Fruit fly (Drosophila melanogaster) whole organism, embryonic: ENCODE measurements around the gene CG4820.

ENCODE experiments used
- CG11560 ChIP-seq: fragments of 200-800 bp; sonication (Bioruptor generic); IDR thresholded peaks from 3 replicates; pipeline ENCODE4 v1.3.6; 2022; ENCODE audit warnings: missing biosample characterization, missing genetic modification characterization
- CG12659 ChIP-seq: fragments of 200-800 bp; sonication (Bioruptor generic); optimal IDR thresholded peaks from 3 replicates; lab custom pipeline; 2017; ENCODE audit warnings: mild to moderate bottlenecking, missing biosample characterization, missing genetic modification reagents, missing genetic modification characterization
- CG14441 ChIP-seq: fragments of 200-800 bp; sonication (Bioruptor generic); IDR thresholded peaks from 2 replicates; pipeline ENCODE4 v1.3.6; 2022; ENCODE audit warnings: missing biosample characterization, missing genetic modification characterization
- CG16863 ChIP-seq: fragments of 200-800 bp; sonication (Bioruptor generic); optimal IDR thresholded peaks from 3 replicates; lab custom pipeline; 2016; ENCODE audit warnings: missing biosample characterization, missing genetic modification characterization
- CG17359 ChIP-seq: fragments of 200-800 bp; sonication (Bioruptor generic); optimal IDR thresholded peaks from 3 replicates; lab custom pipeline; 2018; ENCODE audit warnings: missing biosample characterization, mild to moderate bottlenecking, missing genetic modification characterization, moderate library complexity
- CG2120 ChIP-seq: fragments of 200-800 bp; sonication (Bioruptor generic); optimal IDR thresholded peaks from 3 replicates; lab custom pipeline; 2016; ENCODE audit warnings: missing biosample characterization, missing genetic modification characterization
- CG2202 ChIP-seq: fragments of 200-800 bp; sonication (Bioruptor generic); optimal IDR thresholded peaks from 2 replicates; lab custom pipeline; 2018; ENCODE audit warnings: missing biosample characterization, mild to moderate bottlenecking, missing genetic modification characterization
- CG34422 ChIP-seq: fragments of 200-800 bp; sonication (Bioruptor generic); IDR thresholded peaks from 3 replicates; pipeline ENCODE4 v1.3.6; 2022; ENCODE audit warnings: missing biosample characterization, missing genetic modification characterization
- CG4360 ChIP-seq: fragments of 200-800 bp; sonication (Bioruptor generic); IDR thresholded peaks from 2 replicates; pipeline ENCODE4 v1.3.6; 2022; ENCODE audit warnings: missing biosample characterization, missing genetic modification characterization
- CG4617 ChIP-seq: fragments of 200-800 bp; sonication (Bioruptor generic); optimal IDR thresholded peaks from 3 replicates; lab custom pipeline; 2016; ENCODE audit warnings: missing biosample characterization, missing genetic modification characterization, borderline replicate concordance
- CG6765 ChIP-seq: fragments of 200-800 bp; sonication (Bioruptor generic); optimal IDR thresholded peaks from 3 replicates; lab custom pipeline; 2017; ENCODE audit warnings: missing biosample characterization, mild to moderate bottlenecking, missing genetic modification characterization
- CG8478 ChIP-seq: fragments of >200 bp; optimal IDR thresholded peaks from 2 replicates; lab custom pipeline; 2018
- Dek ChIP-seq: fragments of 200-800 bp; sonication (Bioruptor generic); optimal IDR thresholded peaks from 3 replicates; lab custom pipeline; 2019; ENCODE audit warnings: missing biosample characterization, mild to moderate bottlenecking, missing genetic modification characterization, moderate library complexity
- Dip3 ChIP-seq: fragments of 200-800 bp; sonication (Bioruptor generic); optimal IDR thresholded peaks from 3 replicates; lab custom pipeline; 2016; ENCODE audit warnings: missing biosample characterization, missing genetic modification characterization
- Dp ChIP-seq: fragments of 200-800 bp; sonication (Bioruptor generic); optimal IDR thresholded peaks from 2 replicates; lab custom pipeline; 2018; ENCODE audit warnings: missing biosample characterization, mild to moderate bottlenecking, missing genetic modification characterization, moderate library complexity
- E2f2 ChIP-seq: fragments of 200-800 bp; sonication (Bioruptor generic); IDR thresholded peaks from 2 replicates; pipeline ENCODE4 v1.3.6; 2022; ENCODE audit warnings: missing biosample characterization, missing genetic modification characterization
- Hr51 ChIP-seq, 2 experiments: fragments of 200-800 bp; sonication (Bioruptor generic); optimal IDR thresholded peaks; 2 replicates in 1 of 2; 3 replicates in 1 of 2; lab custom pipeline; 2016 to 2018; ENCODE audit warnings: missing biosample characterization in 2 of 2, missing genetic modification characterization in 2 of 2, mild to moderate bottlenecking in 1 of 2, moderate library complexity in 1 of 2
- MBD-R2 ChIP-seq: fragments of 200-800 bp; sonication (Bioruptor generic); IDR thresholded peaks from 2 replicates; pipeline ENCODE4 v1.3.6; 2022; ENCODE audit warnings: missing biosample characterization, missing genetic modification characterization
- MESR4 ChIP-seq: fragments of 200-800 bp; sonication (Bioruptor generic); optimal IDR thresholded peaks from 2 replicates; lab custom pipeline; 2018; ENCODE audit warnings: missing biosample characterization, mild to moderate bottlenecking, missing genetic modification characterization, moderate library complexity
- Mes4 ChIP-seq: fragments of 200-800 bp; sonication (Bioruptor generic); optimal IDR thresholded peaks from 2 replicates; lab custom pipeline; 2016; ENCODE audit warnings: missing biosample characterization, missing genetic modification characterization
- Opbp ChIP-seq: fragments of 200-800 bp; sonication (Bioruptor generic); IDR thresholded peaks from 3 replicates; pipeline ENCODE4 v1.3.6; 2022; ENCODE audit warnings: missing biosample characterization, missing genetic modification characterization; ENCODE audit not compliant: partially characterized antibody
- PHDP ChIP-seq: fragments of 200-800 bp; sonication (Bioruptor generic); optimal IDR thresholded peaks from 3 replicates; lab custom pipeline; 2018; ENCODE audit warnings: missing biosample characterization, mild to moderate bottlenecking, missing genetic modification characterization, moderate library complexity
- TFAM ChIP-seq: fragments of 200-800 bp; sonication (Bioruptor generic); optimal IDR thresholded peaks from 2 replicates; lab custom pipeline; 2017; ENCODE audit warnings: missing biosample characterization, missing genetic modification characterization, inconsistent platforms
- chn ChIP-seq: fragments of 200-800 bp; sonication (Bioruptor generic); optimal IDR thresholded peaks from 2 replicates; lab custom pipeline; 2016; ENCODE audit warnings: missing biosample characterization, missing genetic modification characterization
- crp ChIP-seq, 2 experiments: fragments of 200-800 bp; sonication (Bioruptor generic); optimal IDR thresholded peaks; 2 replicates in 1 of 2; 3 replicates in 1 of 2; lab custom pipeline; 2017; ENCODE audit warnings: missing biosample characterization in 2 of 2, missing genetic modification characterization in 2 of 2, mild to moderate bottlenecking in 1 of 2, moderate library complexity in 1 of 2
- gfzf ChIP-seq: fragments of 200-800 bp; sonication (Bioruptor generic); optimal IDR thresholded peaks from 2 replicates; lab custom pipeline; 2016; ENCODE audit warnings: missing biosample characterization, mild to moderate bottlenecking, missing genetic modification characterization, moderate library complexity
- gsb ChIP-seq: fragments of 200-800 bp; sonication (Bioruptor generic); IDR thresholded peaks from 2 replicates; pipeline ENCODE4 v1.3.6; 2022; ENCODE audit warnings: missing biosample characterization, missing genetic modification characterization
- h ChIP-seq: fragments of >200 bp; optimal IDR thresholded peaks from 2 replicates; lab custom pipeline; 2017
- mld ChIP-seq: fragments of 200-800 bp; sonication (Bioruptor generic); IDR thresholded peaks from 3 replicates; pipeline ENCODE4 v1.3.6; 2022; ENCODE audit warnings: missing biosample characterization, missing genetic modification characterization; ENCODE audit not compliant: partially characterized antibody
- nmo ChIP-seq: fragments of 200-800 bp; sonication (Bioruptor generic); optimal IDR thresholded peaks from 2 replicates; lab custom pipeline; 2018; ENCODE audit warnings: missing biosample characterization, mild to moderate bottlenecking, missing genetic modification characterization, moderate library complexity
- prd ChIP-seq, 3 experiments: fragments of >200 bp in 2 of 3; fragments of 200-800 bp in 1 of 3; sonication (Bioruptor generic) in 1 of 3; optimal IDR thresholded peaks in 2 of 3; IDR thresholded peaks in 1 of 3; 2 replicates in 2 of 3; 3 replicates in 1 of 3; pipeline versions ENCODE4 v1.3.6 to Lab custom; 2017 to 2022; ENCODE audit warnings: missing biosample characterization in 1 of 3, missing genetic modification characterization in 1 of 3
- pzg ChIP-seq: fragments of 200-800 bp; sonication (Bioruptor generic); optimal IDR thresholded peaks from 3 replicates; lab custom pipeline; 2018; ENCODE audit warnings: missing biosample characterization, mild to moderate bottlenecking, missing genetic modification characterization, moderate library complexity
- toy ChIP-seq: fragments of 200-800 bp; sonication (Bioruptor generic); IDR thresholded peaks from 2 replicates; pipeline ENCODE4 v1.3.6; 2022; ENCODE audit warnings: missing biosample characterization, missing genetic modification characterization
- trem ChIP-seq: fragments of 200-800 bp; optimal IDR thresholded peaks from 3 replicates; lab custom pipeline; 2019; ENCODE audit warnings: missing biosample characterization, mild to moderate bottlenecking, missing genetic modification characterization, moderate library complexity
- wor ChIP-seq: fragments of 200-800 bp; sonication (Bioruptor generic); IDR thresholded peaks from 2 replicates; pipeline ENCODE4 v1.3.6; 2022; ENCODE audit warnings: missing biosample characterization, missing genetic modification characterization

Gene CG4820

dm6 chr3R:11226496-11226895 is 10.2 kb downstream of the CG4820 start, which contains the start of gene CG17726 (continued):
- TF ChIP-seq Dek (tag; lab: Kevin White, UChicago) (peak; percentile 97), CG4360 (peak; percentile 82), CG12659 (GFP tag; lab: Kevin White, UChicago) (peak; percentile 98), Hr51 (GFP tag; optimal IDR thresholded peaks at IDR 0.05; lab: Kevin White, UChicago) (peak; percentile 91 to 98)

dm6 chr3R:11230392-11230791 is 14.1 kb downstream of the CG4820 start, which contains the start of gene GCC88:
Gene GCC88, minus strand, starts transcription at chr3R:11230600.
- TF ChIP-seq MBD-R2 (GFP tag; lab: Robert Waterston, UW): peak; percentile 78
- peak; percentile 63 for TF ChIP-seq gfzf (GFP tag; lab: Kevin White, UChicago)
- TF ChIP-seq chn (GFP tag; lab: Kevin White, UChicago): no peak
- peak; percentile 45 for TF ChIP-seq MESR4 (GFP tag; lab: Kevin White, UChicago)
- peak; percentile 91 for TF ChIP-seq CG17359
- peak; percentile 98 for TF ChIP-seq trem (tag; lab: Kevin White, UChicago)
- peak; percentile 23 to 84 for TF ChIP-seq crp (GFP tag; optimal IDR thresholded peaks at IDR 0.05; lab: Kevin White, UChicago)
- peak; percentile 27 for TF ChIP-seq pzg (GFP tag; lab: Kevin White, UChicago)
- TF ChIP-seq mld (GFP tag; lab: Robert Waterston, UW): no peak
- no peak for TF ChIP-seq nmo
- peak; percentile 46 for TF ChIP-seq CG4617
- 0 out of 3 replicates have a peak, but pooled peaks have one; percentile 1 for TF ChIP-seq CG34422 (GFP tag; lab: Robert Waterston, UW)
- TF ChIP-seq E2f2 (GFP tag; lab: Robert Waterston, UW): peak; percentile 39; the same call in 1 of the 2 replicates
- TF ChIP-seq Dp (GFP tag; lab: Kevin White, UChicago): peak; percentile 29
- no peak for TF ChIP-seq toy (GFP tag; lab: Robert Waterston, UW)
- TF ChIP-seq, all 482 proteins: peak for 11

dm6 chr3R:11231037-11231436 is 14.7 kb downstream of the CG4820 start:
- TF ChIP-seq CG6765 (GFP tag; lab: Kevin White, UChicago): no peak
- TF ChIP-seq PHDP (tag; lab: Kevin White, UChicago): no peak
- peak; percentile 16 for TF ChIP-seq h (lab: Kevin White, UChicago)
- 0 out of 3 replicates have a peak, but pooled peaks have one; percentile 38 for TF ChIP-seq CG11560 (tag; lab: Robert Waterston, UW)
- TF ChIP-seq wor (GFP tag; lab: Robert Waterston, UW): no peak
- TF ChIP-seq Mes4: no peak
- TF ChIP-seq prd (optimal IDR thresholded peaks at IDR 0.05; lab: Kevin White, UChicago): no peak
- TF ChIP-seq prd (GFP tag; IDR thresholded peaks at IDR 0.05; lab: Robert Waterston, UW): 0 out of 3 replicates have a peak, but pooled peaks have one; percentile 30
- TF ChIP-seq Opbp: no peak
- no peak for TF ChIP-seq CG2202 (tag; lab: Kevin White, UChicago)
- TF ChIP-seq CG14441 (GFP tag; lab: Robert Waterston, UW): no peak
- TF ChIP-seq CG8478 (lab: Kevin White, UChicago): peak; percentile 68
- TF ChIP-seq CG2120 (GFP tag; lab: Kevin White, UChicago): no peak
- no peak for TF ChIP-seq CG16863 (GFP tag; lab: Kevin White, UChicago)
- TF ChIP-seq gsb (GFP tag; lab: Robert Waterston, UW): no peak
- TF ChIP-seq Dip3: no peak
- no peak for TF ChIP-seq TFAM (GFP tag; lab: Kevin White, UChicago)
- TF ChIP-seq CG34422 (GFP tag; lab: Robert Waterston, UW): peak; percentile 16; the same call in 1 of the 3 replicates
- TF ChIP-seq, all 482 proteins: peak for 5
